Worm (Caenorhabditis elegans) whole organism, L3 larva: Measurements from ENCODE around the gene K02D10.2.

Experiments used
- R02D3.7 ChIP-seq: fragments of 150-350 bp; optimal IDR thresholded peaks from 2 replicates; lab custom pipeline; 2014; ENCODE audit warnings: missing biosample characterization, missing genetic modification characterization
- aly-2 ChIP-seq: fragments of 150-350 bp; optimal IDR thresholded peaks from 2 replicates; lab custom pipeline; 2014; ENCODE audit warnings: missing biosample characterization, missing genetic modification characterization
- ceh-16 ChIP-seq: sonication (generic microtip); optimal IDR thresholded peaks from 2 replicates; lab custom pipeline; 2017; ENCODE audit warnings: missing biosample characterization, missing genetic modification characterization
- ceh-28 ChIP-seq: fragments of 150-350 bp; optimal IDR thresholded peaks from 2 replicates; lab custom pipeline; 2014; ENCODE audit warnings: missing biosample characterization, missing genetic modification reagents, missing genetic modification characterization
- ceh-82 ChIP-seq: fragments of 150-350 bp; optimal IDR thresholded peaks from 2 replicates; lab custom pipeline; 2014; ENCODE audit warnings: missing biosample characterization, missing genetic modification characterization
- ceh-9 ChIP-seq: sonication (generic microtip); optimal IDR thresholded peaks from 2 replicates; lab custom pipeline; 2018; ENCODE audit warnings: missing biosample characterization, missing genetic modification characterization
- daf-12 ChIP-seq: fragments of 150-350 bp; optimal IDR thresholded peaks from 2 replicates; lab custom pipeline; 2014; ENCODE audit warnings: missing biosample characterization, missing genetic modification reagents, missing genetic modification characterization
- egl-27 ChIP-seq: sonication (generic microtip); optimal IDR thresholded peaks from 4 replicates; lab custom pipeline; 2017; ENCODE audit warnings: missing biosample characterization, missing genetic modification reagents, missing genetic modification characterization
- egl-5 ChIP-seq: fragments of 150-350 bp; optimal IDR thresholded peaks from 2 replicates; lab custom pipeline; 2017; ENCODE audit warnings: missing biosample characterization, missing genetic modification reagents, missing genetic modification characterization, inconsistent platforms
- elt-2 ChIP-seq: sonication (generic microtip); optimal IDR thresholded peaks from 2 replicates; lab custom pipeline; 2016; ENCODE audit warnings: missing genetic modification reagents, mild to moderate bottlenecking, missing genetic modification characterization, missing compliant biosample characterization
- elt-3 ChIP-seq, 3 experiments: fragments of 150-350 bp in 1 of 3; sonication (generic microtip) in 2 of 3; optimal IDR thresholded peaks; 2 replicates in 2 of 3; 4 replicates in 1 of 3; lab custom pipeline; 2014 to 2017; ENCODE audit warnings: missing biosample characterization in 3 of 3, missing genetic modification characterization in 3 of 3
- eor-1 ChIP-seq, 2 experiments: fragments of 150-350 bp; optimal IDR thresholded peaks; 2 replicates each; lab custom pipeline; 2014 to 2018; ENCODE audit warnings: missing biosample characterization in 2 of 2, missing genetic modification characterization in 2 of 2
- fkh-10 ChIP-seq: sonication (generic microtip); optimal IDR thresholded peaks from 2 replicates; lab custom pipeline; 2017; ENCODE audit warnings: missing biosample characterization, missing genetic modification reagents, missing genetic modification characterization
- fos-1 ChIP-seq: fragments of 150-350 bp; optimal IDR thresholded peaks from 2 replicates; lab custom pipeline; 2014; ENCODE audit warnings: missing biosample characterization, missing genetic modification characterization
- hmg-11 ChIP-seq: sonication (generic microtip); optimal IDR thresholded peaks from 2 replicates; lab custom pipeline; 2016; ENCODE audit warnings: missing genetic modification characterization, missing compliant biosample characterization
- jun-1 ChIP-seq: fragments of 150-350 bp; optimal IDR thresholded peaks from 2 replicates; lab custom pipeline; 2014; ENCODE audit warnings: missing biosample characterization, missing genetic modification reagents, missing genetic modification characterization
- lin-15B ChIP-seq: fragments of 150-350 bp; optimal IDR thresholded peaks from 2 replicates; lab custom pipeline; 2014; ENCODE audit warnings: missing biosample characterization, missing genetic modification characterization
- lin-39 ChIP-seq: fragments of 150-350 bp; optimal IDR thresholded peaks from 2 replicates; lab custom pipeline; 2018; ENCODE audit warnings: missing biosample characterization, missing genetic modification reagents, missing genetic modification characterization
- lsy-12 ChIP-seq: sonication (generic microtip); optimal IDR thresholded peaks from 2 replicates; lab custom pipeline; 2016; ENCODE audit warnings: mild to moderate bottlenecking, missing genetic modification characterization, missing compliant biosample characterization
- mdl-1 ChIP-seq: fragments of 150-350 bp; optimal IDR thresholded peaks from 2 replicates; lab custom pipeline; 2014; ENCODE audit warnings: missing biosample characterization, missing genetic modification characterization
- mml-1 ChIP-seq: fragments of 150-350 bp; sonication (generic microtip); optimal IDR thresholded peaks from 3 replicates; lab custom pipeline; 2014; ENCODE audit warnings: missing biosample characterization, missing genetic modification characterization
- nfya-1 ChIP-seq: sonication (generic microtip); optimal IDR thresholded peaks from 2 replicates; lab custom pipeline; 2017; ENCODE audit warnings: missing genetic modification characterization, mild to moderate bottlenecking, missing compliant biosample characterization, antibody characterized with exemption, moderate library complexity; ENCODE audit not compliant: insufficient read depth
- nhr-11 ChIP-seq: fragments of 150-350 bp; optimal IDR thresholded peaks from 2 replicates; lab custom pipeline; 2014; ENCODE audit warnings: missing biosample characterization, missing genetic modification characterization
- nhr-12 ChIP-seq: fragments of 150-350 bp; optimal IDR thresholded peaks from 2 replicates; lab custom pipeline; 2014; ENCODE audit warnings: missing biosample characterization, missing genetic modification characterization
- nhr-23 ChIP-seq: fragments of 150-350 bp; optimal IDR thresholded peaks from 2 replicates; lab custom pipeline; 2014; ENCODE audit warnings: missing biosample characterization, missing genetic modification reagents, missing genetic modification characterization
- nhr-237 ChIP-seq: fragments of 150-350 bp; optimal IDR thresholded peaks from 2 replicates; lab custom pipeline; 2014; ENCODE audit warnings: missing biosample characterization, missing genetic modification characterization
- nhr-43 ChIP-seq: sonication (generic microtip); optimal IDR thresholded peaks from 2 replicates; lab custom pipeline; 2016; ENCODE audit warnings: mild to moderate bottlenecking, missing genetic modification characterization, missing compliant biosample characterization; ENCODE audit not compliant: poor library complexity, severe bottlenecking
- nhr-67 ChIP-seq: fragments of 150-350 bp; optimal IDR thresholded peaks from 2 replicates; lab custom pipeline; 2014; ENCODE audit warnings: missing biosample characterization, missing genetic modification characterization
- nhr-76 ChIP-seq: fragments of 150-350 bp; sonication (generic microtip); optimal IDR thresholded peaks from 5 replicates; lab custom pipeline; 2014; ENCODE audit warnings: missing biosample characterization, missing genetic modification characterization
- nhr-77 ChIP-seq: fragments of 150-350 bp; optimal IDR thresholded peaks from 2 replicates; lab custom pipeline; 2014; ENCODE audit warnings: missing biosample characterization, missing genetic modification characterization
- pha-4 ChIP-seq: fragments of 150-350 bp; optimal IDR thresholded peaks from 2 replicates; lab custom pipeline; 2014; ENCODE audit warnings: missing biosample characterization, missing genetic modification reagents, missing genetic modification characterization
- pqm-1 ChIP-seq: fragments of 150-350 bp; optimal IDR thresholded peaks from 2 replicates; lab custom pipeline; 2017; ENCODE audit warnings: missing biosample characterization, missing genetic modification characterization, inconsistent platforms
- sea-2 ChIP-seq: fragments of 150-350 bp; sonication (generic microtip); optimal IDR thresholded peaks from 4 replicates; lab custom pipeline; 2014; ENCODE audit warnings: missing biosample characterization, missing genetic modification reagents, missing genetic modification characterization
- skn-1 ChIP-seq: fragments of 150-350 bp; optimal IDR thresholded peaks from 2 replicates; lab custom pipeline; 2014; ENCODE audit warnings: missing biosample characterization, missing genetic modification characterization
- snpc-4 ChIP-seq: fragments of 150-350 bp; optimal IDR thresholded peaks from 2 replicates; lab custom pipeline; 2014; ENCODE audit warnings: missing biosample characterization, missing genetic modification characterization
- tbx-2 ChIP-seq: sonication (generic microtip); optimal IDR thresholded peaks from 2 replicates; lab custom pipeline; 2016; ENCODE audit warnings: mild to moderate bottlenecking, missing genetic modification characterization, missing compliant biosample characterization
- unc-39 ChIP-seq: sonication (generic microtip); optimal IDR thresholded peaks from 4 replicates; lab custom pipeline; 2017; ENCODE audit warnings: missing biosample characterization, missing genetic modification characterization
- unc-62 ChIP-seq: fragments of 150-350 bp; sonication (generic microtip); optimal IDR thresholded peaks from 4 replicates; lab custom pipeline; 2014; ENCODE audit warnings: missing biosample characterization, missing genetic modification reagents, missing genetic modification characterization
- zag-1 ChIP-seq: fragments of 150-350 bp; optimal IDR thresholded peaks from 2 replicates; lab custom pipeline; 2014; ENCODE audit warnings: missing biosample characterization, missing genetic modification characterization
- ztf-11 ChIP-seq: fragments of 150-350 bp; optimal IDR thresholded peaks from 2 replicates; lab custom pipeline; 2014; ENCODE audit warnings: missing biosample characterization, missing genetic modification characterization
- ztf-4 ChIP-seq: fragments of 150-350 bp; optimal IDR thresholded peaks from 2 replicates; lab custom pipeline; 2014; ENCODE audit warnings: missing biosample characterization, missing genetic modification characterization

Gene K02D10.2

DNA sequence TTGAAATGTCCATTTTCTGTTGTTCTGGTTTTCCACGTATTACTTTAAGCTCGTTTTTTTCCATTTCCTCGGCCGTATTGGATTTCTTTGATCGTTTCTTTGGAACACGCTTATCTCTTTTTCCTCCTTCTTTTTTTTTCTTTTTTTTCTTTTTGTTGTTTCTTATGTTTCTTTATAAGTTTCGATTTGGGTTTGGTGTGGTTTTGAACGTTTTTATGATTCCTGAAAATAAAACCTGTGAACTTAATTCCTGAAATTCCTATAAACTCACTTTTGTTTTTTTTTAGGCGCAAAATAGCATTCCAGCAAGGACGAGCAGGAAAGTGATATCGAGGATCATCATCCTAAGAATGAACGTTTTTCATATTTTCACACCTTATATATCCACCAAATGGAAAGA is at the start of gene K02D10.2:
K02D10.2 (minus strand) TSS at position 101 of the 400 bp plus-strand sequence.
- no peak for TF ChIP-seq eor-1 (tag; optimal IDR thresholded peaks at IDR 0.05; lab: Kevin White, UChicago)
- no peak for TF ChIP-seq ztf-11 (tag; lab: Kevin White, UChicago)
- TF ChIP-seq fkh-10 (GFP tag; lab: Kevin White, UChicago), result no peak
- no peak for TF ChIP-seq ceh-28 (tag; lab: Kevin White, UChicago)
- no peak for TF ChIP-seq sea-2
- TF ChIP-seq pha-4 (tag; lab: Kevin White, UChicago), result no peak
- no peak for TF ChIP-seq nhr-12 (tag; lab: Kevin White, UChicago)

DNA sequence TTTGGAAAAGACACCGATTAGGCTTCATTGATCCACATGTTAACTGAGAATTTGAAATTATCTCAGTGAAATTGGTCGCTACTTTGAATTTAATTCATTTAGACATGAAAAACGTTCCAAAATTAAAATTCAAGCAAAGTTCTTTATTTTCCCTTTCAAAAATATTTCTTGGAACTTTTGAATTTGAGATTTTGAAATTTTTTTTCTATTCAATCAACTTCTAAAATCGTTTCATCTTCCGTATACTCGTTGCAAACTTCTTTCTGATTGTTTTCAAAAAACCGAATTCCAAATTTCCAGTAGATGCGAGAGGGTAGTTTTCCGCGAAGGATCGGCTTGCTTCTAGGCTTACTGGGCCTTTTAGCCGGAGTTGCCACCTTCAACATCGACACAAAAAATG is 47.5 kb upstream of the K02D10.2 start, which contains the start of gene pat-2:
pat-2 (plus strand) TSS at position 301 of the 400 bp plus-strand sequence.
- no peak for TF ChIP-seq R02D3.7 (tag; lab: Kevin White, UChicago)
- no peak for TF ChIP-seq lsy-12 (tag; lab: Kevin White, UChicago)
- TF ChIP-seq lin-15B (tag; lab: Kevin White, UChicago), result no peak
- TF ChIP-seq fkh-10 (GFP tag; lab: Kevin White, UChicago), result no peak
- TF ChIP-seq unc-39 (tag; lab: Kevin White, UChicago), result no peak
- TF ChIP-seq jun-1 (tag; lab: Kevin White, UChicago), result no peak
- no peak for TF ChIP-seq nhr-237 (tag; lab: Kevin White, UChicago)
- TF ChIP-seq nhr-76, result no peak
- TF ChIP-seq nhr-23, result no peak
- no peak for TF ChIP-seq egl-5
- TF ChIP-seq eor-1 (tag; optimal IDR thresholded peaks at IDR 0.05; lab: Kevin White, UChicago), result no peak
- TF ChIP-seq daf-12 (tag; lab: Kevin White, UChicago), result no peak
- TF ChIP-seq elt-2 (tag; lab: Kevin White, UChicago), result no peak
- TF ChIP-seq skn-1 (tag; lab: Kevin White, UChicago), result no peak
- TF ChIP-seq nhr-77 (tag; lab: Kevin White, UChicago), result no peak
- TF ChIP-seq hmg-11 (tag; lab: Kevin White, UChicago), result no peak
- TF ChIP-seq lin-39 (tag; lab: Kevin White, UChicago), result no peak
- no peak for TF ChIP-seq fos-1 (tag; lab: Kevin White, UChicago)
- no peak for TF ChIP-seq egl-27
- TF ChIP-seq zag-1 (tag; lab: Kevin White, UChicago), result no peak

DNA sequence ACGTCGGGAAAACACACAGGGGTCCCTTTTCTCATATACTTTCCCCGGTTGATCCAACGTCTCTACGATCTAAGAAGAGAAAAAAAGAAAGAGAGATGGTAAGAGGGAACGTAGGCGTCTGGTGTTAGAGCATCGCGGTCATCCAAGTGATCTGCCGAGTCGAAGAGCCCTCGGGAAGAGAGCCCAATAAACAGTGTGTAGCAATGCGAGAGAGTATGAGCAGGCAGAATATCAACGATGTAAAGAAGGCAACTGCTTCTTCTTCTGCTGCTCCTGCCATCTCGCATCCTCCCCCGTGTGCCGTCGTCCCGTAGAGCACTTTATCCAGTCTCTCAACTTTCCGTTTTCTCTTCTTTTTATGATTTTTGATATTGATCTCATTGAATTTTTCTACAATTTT is 44.6 kb upstream of the K02D10.2 start:
- no peak for TF ChIP-seq ceh-9 (tag; lab: Kevin White, UChicago)
- TF ChIP-seq unc-62 (GFP tag; lab: Kevin White, UChicago), result no peak
- TF ChIP-seq skn-1 (tag; lab: Kevin White, UChicago), result no peak
- TF ChIP-seq daf-12 (tag; lab: Kevin White, UChicago), result no peak
- peak; percentile 29 for TF ChIP-seq lin-39 (tag; lab: Kevin White, UChicago)
- no peak for TF ChIP-seq nhr-77 (tag; lab: Kevin White, UChicago)
- no peak for TF ChIP-seq hmg-11 (tag; lab: Kevin White, UChicago)
- no peak for TF ChIP-seq tbx-2
- TF ChIP-seq egl-5, result peak; percentile 41
- TF ChIP-seq nhr-67 (tag; lab: Kevin White, UChicago), result no peak
- TF ChIP-seq lin-15B (tag; lab: Kevin White, UChicago), result no peak
- TF ChIP-seq, all 47 proteins: peak for 2

DNA sequence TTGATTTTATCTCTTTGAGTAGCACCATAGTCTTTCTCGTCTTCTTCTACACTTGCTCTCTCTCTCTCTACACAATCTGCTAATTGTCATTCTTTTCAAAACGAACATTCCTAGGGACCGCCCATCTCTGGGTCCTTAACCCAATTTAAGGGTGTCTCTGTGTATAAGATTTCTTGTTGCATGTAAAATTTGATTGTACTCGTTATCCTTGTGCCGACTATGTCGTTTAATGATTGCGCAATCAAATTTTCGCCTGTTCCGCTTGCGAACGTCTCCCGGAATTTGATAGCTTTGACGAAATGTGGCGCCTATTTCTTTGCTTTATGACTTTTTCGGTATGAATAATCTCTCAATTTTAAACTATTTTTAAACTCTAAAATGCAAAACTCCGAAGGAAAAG is 40.0 kb upstream of the K02D10.2 start:
- TF ChIP-seq egl-5 (no peak), fkh-10 (GFP tag; lab: Kevin White, UChicago) (peak; percentile 22)

DNA sequence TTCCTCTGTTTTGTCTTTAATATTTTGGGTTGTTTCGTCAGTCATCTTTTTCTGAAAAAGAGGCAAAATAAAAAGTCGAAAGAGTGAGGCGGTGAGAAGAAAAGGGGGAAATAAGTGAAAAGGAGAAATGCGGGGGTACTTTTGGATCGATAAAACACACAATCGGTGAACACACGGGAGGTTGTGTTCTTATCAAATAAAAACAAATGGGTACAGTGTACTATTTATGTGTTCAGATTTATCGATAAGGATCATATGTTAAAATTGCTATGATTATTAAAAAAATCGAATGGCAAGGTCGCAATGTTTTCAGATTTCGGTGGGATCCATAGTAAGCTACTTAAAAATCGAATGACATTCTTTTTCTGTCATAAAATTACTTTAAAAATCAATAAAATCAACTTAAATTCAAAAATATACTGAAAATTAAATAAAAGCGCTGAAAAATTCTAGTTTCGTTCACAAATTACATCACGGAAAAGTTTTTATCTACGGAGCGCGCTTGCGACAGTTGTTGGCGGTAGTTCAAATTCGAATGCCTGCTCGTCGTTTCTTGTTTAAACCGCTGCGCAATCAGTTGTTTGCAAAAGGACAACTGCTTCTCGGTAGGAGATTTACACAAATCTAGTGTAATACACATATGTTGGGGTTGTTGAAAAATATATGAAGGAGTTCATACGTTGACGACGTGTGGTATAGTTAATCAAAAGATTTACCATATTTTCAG is 38.3 kb upstream of the K02D10.2 start, which contains the start of gene prx-19:
prx-19 (minus strand) TSS at position 51 of the 727 bp plus-strand sequence.
- no peak for TF ChIP-seq snpc-4 (tag; lab: Kevin White, UChicago)
- no peak for TF ChIP-seq egl-27
- no peak for TF ChIP-seq zag-1 (tag; lab: Kevin White, UChicago)
- no peak for TF ChIP-seq R02D3.7 (tag; lab: Kevin White, UChicago)
- peak; percentile 0 for TF ChIP-seq nhr-43 (tag; lab: Kevin White, UChicago)
- TF ChIP-seq elt-3 (tag; optimal IDR thresholded peaks at IDR 0.05; lab: Kevin White, UChicago), result no peak
- TF ChIP-seq mml-1 (tag; lab: Kevin White, UChicago), result no peak
- TF ChIP-seq jun-1 (tag; lab: Kevin White, UChicago), result no peak
- no peak for TF ChIP-seq ceh-82 (tag; lab: Kevin White, UChicago)
- TF ChIP-seq skn-1 (tag; lab: Kevin White, UChicago), result peak; percentile 57
- TF ChIP-seq nhr-237 (tag; lab: Kevin White, UChicago), result no peak
- no peak for TF ChIP-seq nhr-11 (tag; lab: Kevin White, UChicago)
- TF ChIP-seq nfya-1 (tag; lab: Kevin White, UChicago), result peak; percentile 72
- TF ChIP-seq elt-2 (tag; lab: Kevin White, UChicago), result peak; percentile 61
- TF ChIP-seq eor-1 (tag; optimal IDR thresholded peaks at IDR 0.05; lab: Kevin White, UChicago), result no peak
- peak; percentile 63 for TF ChIP-seq lin-15B (tag; lab: Kevin White, UChicago)
- TF ChIP-seq mdl-1 (tag; lab: Kevin White, UChicago), result no peak
- peak; percentile 63 for TF ChIP-seq pha-4 (tag; lab: Kevin White, UChicago)
- no peak for TF ChIP-seq ceh-9 (tag; lab: Kevin White, UChicago)
- TF ChIP-seq nhr-12 (tag; lab: Kevin White, UChicago), result no peak
- no peak for TF ChIP-seq ceh-16
- peak; percentile 56 for TF ChIP-seq lin-39 (tag; lab: Kevin White, UChicago)
- TF ChIP-seq aly-2 (tag; lab: Kevin White, UChicago), result no peak
- no peak for TF ChIP-seq pqm-1 (tag; lab: Kevin White, UChicago)
- peak; percentile 53 for TF ChIP-seq nhr-23
- no peak for TF ChIP-seq ztf-4 (tag; lab: Kevin White, UChicago)
